Fruit fly (Drosophila melanogaster) whole organism: ENCODE results near the gene dock.

Experiments
- CG8478 ChIP-seq: fragments of >200 bp; optimal IDR thresholded peaks from 2 replicates; lab custom pipeline; 2018; ENCODE audit warnings: inconsistent platforms
- Dll ChIP-seq: fragments of >200 bp; optimal IDR thresholded peaks from 2 replicates; lab custom pipeline; 2017
- pan ChIP-seq: fragments of >200 bp; optimal IDR thresholded peaks from 2 replicates; lab custom pipeline; 2017
- psq ChIP-seq: fragments of >200 bp; optimal IDR thresholded peaks from 2 replicates; lab custom pipeline; 2017
- usp ChIP-seq: fragments of >200 bp; optimal IDR thresholded peaks from 2 replicates; lab custom pipeline; 2017; ENCODE audit warnings: missing biosample characterization, missing genetic modification characterization, mixed read lengths

dm6 chr2L:819315-820032 is 6.3 kb upstream of the dock start, which contains the start of the genes PGAP2 and Clp:
- TF ChIP-seq psq (lab: Kevin White, UChicago) (no peak), Dll (lab: Kevin White, UChicago) (no peak), usp (GFP tag; lab: Kevin White, UChicago) (no peak), pan (lab: Kevin White, UChicago) (no peak), CG8478 (no peak)
